Worm (Caenorhabditis elegans): ENCODE measurements around the gene rpl-7A.

- TF ChIP-seq dmd-4 (tag; optimal IDR thresholded peaks at IDR 0.05; ENCODE audit: borderline replicate concordance) (no peak), elt-4 (tag; optimal IDR thresholded peaks at IDR 0.05) (no peak), hlh-8 (tag; optimal IDR thresholded peaks at IDR 0.05) (no peak), nhr-11 (tag; optimal IDR thresholded peaks at IDR 0.05) (no peak), ceh-14 (tag; optimal IDR thresholded peaks at IDR 0.05) (no peak), nhr-232 (tag; optimal IDR thresholded peaks at IDR 0.05) (no peak), unc-55 (GFP tag; optimal IDR thresholded peaks at IDR 0.05) (no peak), tbx-2 (tag; optimal IDR thresholded peaks at IDR 0.05) (no peak), unc-3 (GFP tag; conservative IDR thresholded peaks at IDR 0.05) (no peak), unc-3 (tag; optimal IDR thresholded peaks at IDR 0.05) (no peak)
These were observed 21.0 kb upstream of the rpl-7A start for ce11 chrIV:4411311-4411947.

Data from whole organism, late embryonic.